Fruit fly (Drosophila melanogaster) whole organism, adult: ENCODE measurements around the gene Cpr78Cb.

Experiments
- CG11617 ChIP-seq: fragments of 200-800 bp; sonication (Bioruptor generic); optimal IDR thresholded peaks from 2 replicates; lab custom pipeline; 2017; ENCODE audit warnings: mild to moderate bottlenecking, missing biosample characterization, missing genetic modification reagents, missing genetic modification characterization
- CG12768 ChIP-seq: fragments of 200-800 bp; sonication (Bioruptor generic); optimal IDR thresholded peaks from 2 replicates; lab custom pipeline; 2017; ENCODE audit warnings: missing biosample characterization, missing genetic modification characterization, mild to moderate bottlenecking, moderate library complexity, missing genetic modification reagents
- CG14711 ChIP-seq: fragments of 200-800 bp; sonication (Bioruptor generic); optimal IDR thresholded peaks from 2 replicates; lab custom pipeline; 2018; ENCODE audit warnings: missing biosample characterization, mild to moderate bottlenecking, missing genetic modification characterization, moderate library complexity
- CG1620 ChIP-seq: fragments of 200-800 bp; sonication (Bioruptor generic); optimal IDR thresholded peaks from 2 replicates; lab custom pipeline; 2016; ENCODE audit warnings: missing biosample characterization, missing genetic modification characterization
- CG33017 ChIP-seq: fragments of 200-800 bp; sonication (Bioruptor generic); optimal IDR thresholded peaks from 2 replicates; lab custom pipeline; 2018; ENCODE audit warnings: missing biosample characterization, mild to moderate bottlenecking, missing genetic modification characterization, moderate library complexity
- CG5204 ChIP-seq: fragments of 200-800 bp; sonication (Bioruptor generic); optimal IDR thresholded peaks from 2 replicates; lab custom pipeline; 2016; ENCODE audit warnings: missing biosample characterization, missing genetic modification characterization
- CG7045 ChIP-seq: fragments of 200-800 bp; sonication (Bioruptor generic); optimal IDR thresholded peaks from 2 replicates; lab custom pipeline; 2017; ENCODE audit warnings: missing biosample characterization, mild to moderate bottlenecking, missing genetic modification characterization
- CG7101 ChIP-seq: fragments of 200-800 bp; sonication (Bioruptor generic); optimal IDR thresholded peaks from 2 replicates; lab custom pipeline; 2018; ENCODE audit warnings: missing biosample characterization, mild to moderate bottlenecking, missing genetic modification characterization, moderate library complexity
- Clk ChIP-seq: fragments of 200-800 bp; sonication (Bioruptor generic); optimal IDR thresholded peaks from 2 replicates; lab custom pipeline; 2017; ENCODE audit warnings: missing biosample characterization, missing genetic modification characterization
- Crg-1 ChIP-seq: fragments of 200-800 bp; sonication (Bioruptor generic); optimal IDR thresholded peaks from 2 replicates; lab custom pipeline; 2016; ENCODE audit warnings: missing biosample characterization, missing genetic modification characterization
- Hr96 ChIP-seq: fragments of 200-800 bp; sonication (Bioruptor generic); optimal IDR thresholded peaks from 2 replicates; lab custom pipeline; 2016; ENCODE audit warnings: missing biosample characterization, missing genetic modification characterization
- Mnt ChIP-seq: fragments of 200-800 bp; sonication (Bioruptor generic); optimal IDR thresholded peaks from 2 replicates; lab custom pipeline; 2016; ENCODE audit warnings: missing biosample characterization, mild to moderate bottlenecking, missing genetic modification characterization
- bab1 ChIP-seq: fragments of 200-800 bp; sonication (Bioruptor generic); optimal IDR thresholded peaks from 3 replicates; lab custom pipeline; 2019; ENCODE audit warnings: missing biosample characterization, mild to moderate bottlenecking, missing genetic modification characterization, moderate library complexity
- cic ChIP-seq: fragments of 200-800 bp; sonication (Bioruptor generic); optimal IDR thresholded peaks from 2 replicates; lab custom pipeline; 2017; ENCODE audit warnings: missing biosample characterization, mild to moderate bottlenecking, missing genetic modification characterization, moderate library complexity
- cnc ChIP-seq, 2 experiments: fragments of >200 bp; optimal IDR thresholded peaks; 2 replicates each; lab custom pipeline; 2017
- kay ChIP-seq: fragments of 200-800 bp; sonication (Bioruptor generic); peaks from one replicate; lab custom pipeline; 2016; ENCODE audit warnings: missing biosample characterization, missing genetic modification characterization, borderline replicate concordance
- ovo ChIP-seq: fragments of 200-800 bp; sonication (Bioruptor generic); optimal IDR thresholded peaks from 2 replicates; lab custom pipeline; 2016; ENCODE audit warnings: missing biosample characterization, missing genetic modification characterization
- pad ChIP-seq: fragments of 200-800 bp; sonication (Bioruptor generic); optimal IDR thresholded peaks from 3 replicates; lab custom pipeline; 2017; ENCODE audit warnings: missing biosample characterization, missing genetic modification characterization, mild to moderate bottlenecking, moderate library complexity, missing genetic modification reagents
- tj ChIP-seq: fragments of 200-800 bp; sonication (Bioruptor generic); optimal IDR thresholded peaks from 3 replicates; lab custom pipeline; 2017; ENCODE audit warnings: missing biosample characterization, mild to moderate bottlenecking, missing genetic modification characterization, moderate library complexity
- toe ChIP-seq: fragments of 200-800 bp; sonication (Bioruptor generic); optimal IDR thresholded peaks from 2 replicates; lab custom pipeline; 2016; ENCODE audit warnings: missing biosample characterization, missing genetic modification characterization

Cpr78Cb gene

DNA sequence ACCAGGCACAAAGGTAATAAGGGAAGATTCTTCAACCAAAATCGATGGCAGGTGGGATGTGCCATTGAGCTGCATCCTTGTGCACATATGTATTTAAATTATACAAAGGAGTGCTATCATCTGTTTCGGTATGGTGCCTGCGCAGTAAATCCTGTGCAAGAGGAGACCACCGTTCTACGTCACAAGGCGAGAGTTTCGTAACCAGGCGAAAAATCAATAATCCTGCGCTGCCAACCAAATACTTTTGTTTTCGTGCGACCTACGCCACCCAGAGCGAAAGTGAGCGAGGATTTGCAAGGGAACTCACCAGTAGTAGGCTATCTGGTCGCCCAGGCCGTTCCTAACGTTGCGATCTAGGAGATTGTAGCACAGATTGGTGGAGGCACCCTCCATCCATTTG, 15.1 kb upstream of the Cpr78Cb start:
- no peak for TF ChIP-seq Mnt (GFP tag; lab: Kevin White, UChicago)
- TF ChIP-seq CG7101 (tag; lab: Kevin White, UChicago): no peak
- TF ChIP-seq CG5204 (GFP tag; lab: Kevin White, UChicago): no peak
- TF ChIP-seq bab1 (GFP tag; lab: Kevin White, UChicago): no peak
- TF ChIP-seq CG11617: no peak
- TF ChIP-seq CG14711 (tag; lab: Kevin White, UChicago): no peak
- TF ChIP-seq toe: no peak
- no peak for TF ChIP-seq tj
- no peak for TF ChIP-seq cnc (optimal IDR thresholded peaks at IDR 0.05; lab: Kevin White, UChicago)
- TF ChIP-seq CG1620: no peak
- TF ChIP-seq kay (GFP tag; lab: Kevin White, UChicago): no peak
- no peak for TF ChIP-seq ovo
- TF ChIP-seq CG33017 (tag; lab: Kevin White, UChicago): no peak
- no peak for TF ChIP-seq CG7045 (GFP tag; lab: Kevin White, UChicago)
- no peak for TF ChIP-seq Clk (GFP tag; lab: Kevin White, UChicago)
- no peak for TF ChIP-seq Hr96 (GFP tag; lab: Kevin White, UChicago)

DNA sequence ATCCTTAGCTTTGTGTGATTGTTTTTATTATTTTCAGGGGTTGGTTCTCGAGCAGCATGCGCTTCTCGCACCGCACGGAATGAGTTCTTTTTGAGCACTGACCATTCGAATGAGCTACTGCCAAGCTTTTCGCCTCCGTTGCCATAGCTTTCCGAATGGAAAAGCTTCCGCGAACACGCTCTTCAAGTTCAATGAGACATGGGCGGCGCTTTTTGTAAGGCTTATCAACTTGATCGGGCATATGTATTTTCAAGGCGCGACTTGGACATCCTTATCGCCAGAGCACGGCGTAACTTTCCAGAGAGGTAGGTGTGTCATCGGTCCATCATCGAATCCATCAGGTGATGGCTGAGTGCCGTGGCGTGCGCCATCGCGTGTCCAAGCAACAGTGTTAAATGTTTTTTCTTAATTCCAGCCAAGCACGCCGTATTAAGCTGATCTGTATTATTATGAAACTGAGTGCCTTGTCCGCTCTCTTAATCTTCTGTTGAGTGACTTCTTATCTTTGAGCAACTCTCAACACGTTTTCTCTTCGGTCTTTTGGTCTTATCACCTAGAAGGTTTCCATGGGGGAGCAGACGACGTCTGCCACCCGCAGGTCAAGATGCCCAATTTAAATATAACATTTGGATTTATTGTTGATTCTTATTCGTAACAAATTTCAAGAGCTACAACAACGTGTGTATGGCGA, 14.3 kb upstream of the Cpr78Cb start, which contains the start of gene AcCoAS:
Gene AcCoAS (minus strand): TSS at position 368 of the 691 bp plus-strand sequence.
- TF ChIP-seq cic (GFP tag; lab: Kevin White, UChicago): peak; percentile 87
- peak; percentile 72 for TF ChIP-seq CG7101 (tag; lab: Kevin White, UChicago)
- TF ChIP-seq Clk (GFP tag; lab: Kevin White, UChicago): no peak
- peak; percentile 8 for TF ChIP-seq tj
- no peak for TF ChIP-seq toe
- peak; percentile 64 for TF ChIP-seq CG7045 (GFP tag; lab: Kevin White, UChicago)
- TF ChIP-seq Mnt (GFP tag; lab: Kevin White, UChicago): peak; percentile 66
- peak; percentile 45 for TF ChIP-seq Hr96 (GFP tag; lab: Kevin White, UChicago)
- no peak for TF ChIP-seq ovo
- peak; percentile 96 for TF ChIP-seq kay (GFP tag; lab: Kevin White, UChicago)
- peak; percentile 81 for TF ChIP-seq CG12768 (GFP tag; lab: Kevin White, UChicago)
- peak; percentile 74 for TF ChIP-seq Crg-1
- peak; percentile 18 for TF ChIP-seq CG1620
- TF ChIP-seq cnc (optimal IDR thresholded peaks at IDR 0.05; lab: Kevin White, UChicago): no peak
- peak; percentile 58 for TF ChIP-seq CG11617
- TF ChIP-seq CG33017 (tag; lab: Kevin White, UChicago): peak; percentile 84
- peak; percentile 66 for TF ChIP-seq bab1 (GFP tag; lab: Kevin White, UChicago)
- TF ChIP-seq CG5204 (GFP tag; lab: Kevin White, UChicago): no peak
- TF ChIP-seq pad (GFP tag; lab: Kevin White, UChicago): peak; percentile 51
- peak; percentile 51 for TF ChIP-seq CG14711 (tag; lab: Kevin White, UChicago)

DNA sequence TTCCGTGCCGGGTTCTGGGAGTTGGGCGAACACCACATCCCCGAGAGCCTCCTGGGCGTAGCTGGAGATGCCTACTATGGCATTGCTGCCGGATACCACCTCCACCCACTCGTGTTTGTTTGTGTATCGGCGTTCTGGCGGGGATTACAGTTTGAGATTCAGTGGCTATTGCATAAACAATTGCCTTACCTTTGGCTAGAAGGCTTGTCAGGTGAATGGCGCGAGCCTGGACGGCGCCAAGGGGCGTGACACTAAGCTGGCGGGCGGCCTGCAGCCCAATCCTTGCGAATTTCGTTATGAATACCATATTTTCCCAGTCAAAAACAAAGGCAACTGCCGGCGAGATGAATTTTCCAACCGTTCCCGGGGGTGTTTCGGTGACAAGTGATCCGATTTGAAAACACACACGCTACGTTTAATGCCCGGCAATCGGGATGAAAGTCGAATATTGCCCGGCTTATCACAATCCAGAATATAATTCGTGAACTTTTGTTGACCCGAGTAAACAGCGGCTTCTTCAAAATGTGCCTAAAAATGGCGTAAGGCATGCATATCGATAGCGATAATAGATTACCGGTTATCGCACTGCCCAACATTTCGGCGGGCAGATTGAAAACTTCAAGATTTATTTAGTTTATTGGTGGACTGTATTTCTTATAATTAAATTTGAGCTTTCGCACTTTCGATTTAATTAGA, 13.1 kb upstream of the Cpr78Cb start, which contains the start of gene ppl:
Gene ppl (minus strand): TSS at position 511 of the 696 bp plus-strand sequence.
- TF ChIP-seq CG14711 (tag; lab: Kevin White, UChicago) (no peak), Clk (GFP tag; lab: Kevin White, UChicago) (no peak), Mnt (GFP tag; lab: Kevin White, UChicago) (peak; percentile 37), CG7101 (tag; lab: Kevin White, UChicago) (peak; percentile 29), cic (GFP tag; lab: Kevin White, UChicago) (peak; percentile 53)

- no peak for TF ChIP-seq Mnt (GFP tag; lab: Kevin White, UChicago)
- no peak for TF ChIP-seq ovo
- TF ChIP-seq CG7045 (GFP tag; lab: Kevin White, UChicago): no peak
- no peak for TF ChIP-seq tj
- no peak for TF ChIP-seq Hr96 (GFP tag; lab: Kevin White, UChicago)
- no peak for TF ChIP-seq cic (GFP tag; lab: Kevin White, UChicago)
- TF ChIP-seq CG5204 (GFP tag; lab: Kevin White, UChicago): no peak
- TF ChIP-seq CG1620: no peak
- no peak for TF ChIP-seq toe
- TF ChIP-seq cnc (optimal IDR thresholded peaks at IDR 0.05; lab: Kevin White, UChicago): no peak
- no peak for TF ChIP-seq kay (GFP tag; lab: Kevin White, UChicago)
- TF ChIP-seq Clk (GFP tag; lab: Kevin White, UChicago): no peak
- TF ChIP-seq CG12768 (GFP tag; lab: Kevin White, UChicago): no peak
- no peak for TF ChIP-seq CG14711 (tag; lab: Kevin White, UChicago)
- TF ChIP-seq Crg-1: no peak
- TF ChIP-seq CG33017 (tag; lab: Kevin White, UChicago): no peak
- no peak for TF ChIP-seq bab1 (GFP tag; lab: Kevin White, UChicago)
- no peak for TF ChIP-seq CG7101 (tag; lab: Kevin White, UChicago)
These were observed 12.6 kb upstream of the Cpr78Cb start for dm6 chr3L:21281706-21282105.

- TF ChIP-seq CG7101 (tag; lab: Kevin White, UChicago) (no peak), CG11617 (no peak), cic (GFP tag; lab: Kevin White, UChicago) (no peak), toe (no peak), Clk (GFP tag; lab: Kevin White, UChicago) (no peak), Mnt (GFP tag; lab: Kevin White, UChicago) (no peak), CG5204 (GFP tag; lab: Kevin White, UChicago) (no peak)
These were observed 11.6 kb upstream of the Cpr78Cb start for dm6 chr3L:21282741-21283140.
